Worm (Caenorhabditis elegans): Measurements from ENCODE around the gene Y48B6A.13.
A peak's percentile ranks its signal among the peaks of the same experiment; 100 is the strongest.

The Y48B6A.13 gene

ce11 chrII:14247227-14247626, 21.2 kb upstream of the Y48B6A.13 start:
- TF ChIP-seq Y95B8A.8 (GFP tag; IDR thresholded peaks at IDR 0.05), result 0 out of 2 replicates have a peak, but pooled peaks have one; percentile 57
- no peak for TF ChIP-seq madf-10 (tag; optimal IDR thresholded peaks at IDR 0.05)
- no peak for TF ChIP-seq unc-62 (GFP tag; optimal IDR thresholded peaks at IDR 0.05)
- no peak for TF ChIP-seq T07F8.4 (tag; optimal IDR thresholded peaks at IDR 0.05)
- TF ChIP-seq tlf-1 (GFP tag; optimal IDR thresholded peaks at IDR 0.05), result peak; percentile 77
- TF ChIP-seq F57C9.4 (tag; optimal IDR thresholded peaks at IDR 0.05), result no peak
- TF ChIP-seq mcd-1 (GFP tag; IDR thresholded peaks at IDR 0.05), result peak; percentile 58; the same call in 1 of the 2 replicates
- TF ChIP-seq Y53F4B.3 (GFP tag; IDR thresholded peaks at IDR 0.05), result no peak
- TF ChIP-seq nhr-90 (tag; optimal IDR thresholded peaks at IDR 0.05), result no peak
- TF ChIP-seq mel-28 (tag; optimal IDR thresholded peaks at IDR 0.05; ENCODE audit: borderline replicate concordance), result no peak
- no peak for TF ChIP-seq Y56A3A.18 (GFP tag; IDR thresholded peaks at IDR 0.05)
- no peak for TF ChIP-seq F22D6.2 (tag; optimal IDR thresholded peaks at IDR 0.05)
- TF ChIP-seq C06A6.2 (GFP tag; conservative IDR thresholded peaks at IDR 0.05), result no peak
- peak; percentile 56 for TF ChIP-seq ztf-18 (tag; optimal IDR thresholded peaks at IDR 0.05)
- TF ChIP-seq ekl-4 (GFP tag; IDR thresholded peaks at IDR 0.05), result peak; percentile 46; the same call in 1 of the 2 replicates
- no peak for TF ChIP-seq attf-5 (GFP tag; optimal IDR thresholded peaks at IDR 0.05)
- no peak for TF ChIP-seq egl-18 (GFP tag; IDR thresholded peaks at IDR 0.05)
- peak; percentile 37 for TF ChIP-seq tbp1 (GFP tag; optimal IDR thresholded peaks at IDR 0.05)
- no peak for TF ChIP-seq hlh-12 (tag; optimal IDR thresholded peaks at IDR 0.05)
- peak; percentile 92 for TF ChIP-seq ceh-91 (GFP tag; IDR thresholded peaks at IDR 0.05)
- no peak for TF ChIP-seq nhr-120 (GFP tag; IDR thresholded peaks at IDR 0.05)
- no peak for TF ChIP-seq somi-1 (GFP tag; optimal IDR thresholded peaks at IDR 0.05)
- no peak for TF ChIP-seq ceh-27 (GFP tag; optimal IDR thresholded peaks at IDR 0.05)
- TF ChIP-seq xnd-1 (tag; optimal IDR thresholded peaks at IDR 0.05), result peak; percentile 92
- TF ChIP-seq snpc-1.1 (tag; optimal IDR thresholded peaks at IDR 0.05; ENCODE audit: insufficient read depth), result no peak
- TF ChIP-seq repo-1 (tag; optimal IDR thresholded peaks at IDR 0.05), result no peak
- no peak for TF ChIP-seq sdz-38 (tag; optimal IDR thresholded peaks at IDR 0.05)
- no peak for TF ChIP-seq bed-1 (GFP tag; IDR thresholded peaks at IDR 0.05)
- peak; percentile 54 for TF ChIP-seq hmg-1.2 (GFP tag; IDR thresholded peaks at IDR 0.05)
- TF ChIP-seq lag-1 (GFP tag; IDR thresholded peaks at IDR 0.05), result no peak
- no peak for TF ChIP-seq hrde-1 (tag; optimal IDR thresholded peaks at IDR 0.05; ENCODE audit: borderline replicate concordance)
- TF ChIP-seq nhr-80 (tag; optimal IDR thresholded peaks at IDR 0.05), result no peak
- no peak for TF ChIP-seq lin-40 (tag; optimal IDR thresholded peaks at IDR 0.05)
- TF ChIP-seq hmg-20 (GFP tag; IDR thresholded peaks at IDR 0.05), result no peak
- no peak for TF ChIP-seq snpc-4 (GFP tag; optimal IDR thresholded peaks at IDR 0.05)
- TF ChIP-seq snpc-4 (tag; optimal IDR thresholded peaks at IDR 0.05), result no peak
- TF ChIP-seq efl-1 (GFP tag; optimal IDR thresholded peaks at IDR 0.05), result peak; percentile 88
- TF ChIP-seq F39B2.1 (GFP tag; IDR thresholded peaks at IDR 0.05), result no peak
- TF ChIP-seq nfya-2 (GFP tag; IDR thresholded peaks at IDR 0.05), result no peak
- TF ChIP-seq rpc-1 (optimal IDR thresholded peaks at IDR 0.05), result no peak
- TF ChIP-seq rpc-1 (tag; optimal IDR thresholded peaks at IDR 0.05), result no peak
- TF ChIP-seq bed-2 (GFP tag; IDR thresholded peaks at IDR 0.05), result no peak
- TF ChIP-seq unc-130 (GFP tag; optimal IDR thresholded peaks at IDR 0.05), result no peak
- TF ChIP-seq zfh-2 (GFP tag; conservative IDR thresholded peaks at IDR 0.05), result no peak
- TF ChIP-seq pbrm-1 (GFP tag; IDR thresholded peaks at IDR 0.05), result no peak
- TF ChIP-seq ztf-3 (GFP tag; optimal IDR thresholded peaks at IDR 0.05), result no peak
- TF ChIP-seq dpff-1 (tag; optimal IDR thresholded peaks at IDR 0.05), result no peak
- TF ChIP-seq sea-2 (GFP tag; IDR thresholded peaks at IDR 0.05), result no peak
- TF ChIP-seq aptf-2 (GFP tag; conservative IDR thresholded peaks at IDR 0.05), result no peak
- TF ChIP-seq ceh-79 (tag; optimal IDR thresholded peaks at IDR 0.05), result no peak
- TF ChIP-seq nhr-179 (tag; optimal IDR thresholded peaks at IDR 0.05), result no peak
